Worm (Caenorhabditis elegans) whole organism, midembryonic: Measurements from ENCODE around the gene D1005.6.

ENCODE experiments used
- T22C8.4 ChIP-seq: fragments of 200-800 bp; sonication (Bioruptor generic); IDR thresholded peaks from 2 replicates; pipeline ENCODE4 v1.3.6; 2022; ENCODE audit warnings: missing genetic modification characterization, missing compliant biosample characterization
- tab-1 ChIP-seq: fragments of 200-800 bp; sonication (Bioruptor generic); IDR thresholded peaks from 2 replicates; pipeline ENCODE4 v1.3.6; 2022; ENCODE audit warnings: missing genetic modification characterization, missing compliant biosample characterization

DNA sequence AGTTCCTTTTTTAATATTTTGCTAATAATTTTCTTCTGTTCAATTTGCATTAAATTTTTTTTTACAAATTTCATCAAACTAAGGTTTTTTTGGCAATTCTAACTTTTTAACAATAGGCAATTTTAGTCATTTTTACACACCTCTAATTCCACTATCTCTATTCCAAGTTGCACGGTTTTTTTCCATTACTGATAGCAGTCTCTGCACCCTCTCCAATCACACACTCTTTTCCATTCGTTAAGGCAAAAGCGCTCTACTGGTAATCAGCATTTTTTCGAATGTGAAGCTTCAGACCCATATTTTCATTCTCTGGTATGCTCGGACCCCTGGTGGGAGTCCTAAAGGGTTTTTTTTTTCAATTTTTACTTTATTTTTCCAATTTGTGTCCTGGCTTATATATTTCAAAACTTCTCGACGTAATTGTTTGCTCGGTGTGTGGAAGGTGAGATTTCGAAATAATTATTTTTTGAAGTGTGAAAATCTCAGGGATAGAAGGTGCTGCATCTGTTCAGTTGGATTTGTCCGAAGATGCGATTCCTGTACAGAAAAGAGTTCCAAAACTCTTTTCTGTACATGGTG is 47.7 kb downstream of the D1005.6 start, which contains the start of the genes F19G12.4 and F19G12.8:
- no peak for TF ChIP-seq tab-1 (GFP tag; lab: Robert Waterston, UW)
- no peak for TF ChIP-seq T22C8.4 (GFP tag; lab: Robert Waterston, UW)
